Worm (Caenorhabditis elegans): Measurements from ENCODE around the gene pigg-1.

DNA sequence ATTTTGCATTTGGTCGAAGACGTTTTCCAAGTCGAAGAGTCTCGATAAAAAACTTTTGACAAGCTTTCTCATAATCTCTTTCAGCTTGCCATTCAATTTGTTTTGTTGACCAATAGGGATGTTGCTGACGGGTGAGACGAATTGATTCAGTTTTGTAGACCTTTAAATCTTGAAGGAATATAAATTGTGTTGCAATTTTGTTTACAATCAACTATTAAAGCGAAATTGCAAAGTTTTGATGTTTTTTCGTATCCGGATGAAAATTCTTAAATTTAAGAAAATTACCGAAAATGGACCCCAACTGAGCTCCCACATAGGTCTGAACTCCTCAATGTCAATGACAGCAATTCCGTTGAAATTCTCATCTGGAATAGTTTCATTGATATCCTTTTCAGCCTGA lies 16.1 kb upstream of the pigg-1 start:
- TF ChIP-seq nfya-1 (tag; optimal IDR thresholded peaks at IDR 0.05; ENCODE audit: insufficient read depth) (no peak), lin-15B (tag; optimal IDR thresholded peaks at IDR 0.05) (no peak), nhr-23 (tag; optimal IDR thresholded peaks at IDR 0.05) (no peak)

All from whole organism, L3 larva.